Fruit fly (Drosophila melanogaster): ENCODE measurements around the gene aub.

DNA sequence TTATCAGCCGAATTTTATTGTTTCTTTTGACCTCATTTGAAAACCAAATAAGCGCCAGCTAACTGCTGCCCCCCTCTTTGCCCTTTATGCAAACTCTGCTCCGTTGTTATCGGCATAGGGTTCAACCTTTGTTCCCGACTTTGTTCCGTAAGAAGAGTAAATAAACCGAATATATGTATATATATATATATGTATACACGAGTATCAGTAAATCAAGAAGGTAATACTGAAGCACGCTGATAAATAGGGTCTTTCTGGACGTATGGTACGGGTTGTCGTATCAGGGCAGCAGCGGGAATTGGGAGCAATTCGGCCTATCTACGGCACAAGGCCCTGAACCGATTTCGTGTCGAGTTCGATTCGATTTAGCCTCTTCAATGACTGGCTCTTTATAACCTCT, 37.6 kb upstream of the aub start:
- TF ChIP-seq CG33213 (GFP tag; optimal IDR thresholded peaks at IDR 0.05), result no peak
- no peak for TF ChIP-seq ara (GFP tag; IDR thresholded peaks at IDR 0.05)
- no peak for TF ChIP-seq CG15073 (GFP tag; optimal IDR thresholded peaks at IDR 0.05)
- no peak for TF ChIP-seq NC2β (GFP tag; optimal IDR thresholded peaks at IDR 0.05)
- TF ChIP-seq twi (tag; optimal IDR thresholded peaks at IDR 0.05), result no peak
- no peak for TF ChIP-seq kay (GFP tag; optimal IDR thresholded peaks at IDR 0.05)

Data from whole organism, embryonic.